Fruit fly (Drosophila melanogaster) whole organism, embryonic: ENCODE measurements around the gene witty.
A peak's percentile ranks its signal among the peaks of the same experiment; 100 is the strongest.

ENCODE experiments used
- B-H1 ChIP-seq: fragments of 200-800 bp; sonication (Bioruptor generic); IDR thresholded peaks from 3 replicates; pipeline ENCODE4 v1.3.6; 2022; ENCODE audit warnings: missing biosample characterization, missing genetic modification characterization
- BtbVII ChIP-seq: fragments of 200-800 bp; sonication (Bioruptor generic); optimal IDR thresholded peaks from 3 replicates; lab custom pipeline; 2017; ENCODE audit warnings: missing biosample characterization, mild to moderate bottlenecking, missing genetic modification characterization
- CG1024 ChIP-seq: fragments of 200-800 bp; sonication (Bioruptor generic); IDR thresholded peaks from 2 replicates; pipeline ENCODE4 v1.3.6; 2022; ENCODE audit warnings: missing biosample characterization, missing genetic modification characterization
- CG10431 ChIP-seq: fragments of 200-800 bp; sonication (Bioruptor generic); optimal IDR thresholded peaks from 3 replicates; lab custom pipeline; 2018; ENCODE audit warnings: missing biosample characterization, mild to moderate bottlenecking, missing genetic modification characterization
- CG10979 ChIP-seq: fragments of 200-800 bp; sonication (Bioruptor generic); optimal IDR thresholded peaks from 2 replicates; lab custom pipeline; 2018; ENCODE audit warnings: missing biosample characterization, mild to moderate bottlenecking, missing genetic modification characterization, moderate library complexity
- CG11398 ChIP-seq: fragments of 200-800 bp; sonication (Bioruptor generic); optimal IDR thresholded peaks from 2 replicates; lab custom pipeline; 2016; ENCODE audit warnings: missing biosample characterization, missing genetic modification characterization
- CG13894 ChIP-seq: fragments of 200-800 bp; sonication (Bioruptor generic); optimal IDR thresholded peaks from 3 replicates; lab custom pipeline; 2018; ENCODE audit warnings: missing biosample characterization, mild to moderate bottlenecking, missing genetic modification characterization, moderate library complexity
- CG14860 ChIP-seq: fragments of 200-800 bp; sonication (Bioruptor generic); IDR thresholded peaks from 3 replicates; pipeline ENCODE4 v1.3.6; 2022; ENCODE audit warnings: missing biosample characterization, missing genetic modification characterization; ENCODE audit not compliant: partially characterized antibody
- CG16863 ChIP-seq: fragments of 200-800 bp; sonication (Bioruptor generic); optimal IDR thresholded peaks from 3 replicates; lab custom pipeline; 2016; ENCODE audit warnings: missing biosample characterization, missing genetic modification characterization
- CG17385 ChIP-seq: fragments of 200-800 bp; sonication (Bioruptor generic); optimal IDR thresholded peaks from 3 replicates; lab custom pipeline; 2018; ENCODE audit warnings: missing biosample characterization, mild to moderate bottlenecking, missing genetic modification characterization
- CG2129 ChIP-seq: fragments of 200-800 bp; sonication (Bioruptor generic); IDR thresholded peaks from 2 replicates; pipeline ENCODE4 v1.3.6; 2022; ENCODE audit warnings: missing biosample characterization, missing genetic modification characterization; ENCODE audit not compliant: partially characterized antibody
- CG30403 ChIP-seq: fragments of 200-800 bp; sonication (Bioruptor generic); optimal IDR thresholded peaks from 3 replicates; lab custom pipeline; 2016; ENCODE audit warnings: missing biosample characterization, missing genetic modification characterization
- CG30431 ChIP-seq: fragments of 200-800 bp; sonication (Bioruptor generic); optimal IDR thresholded peaks from 2 replicates; lab custom pipeline; 2017; ENCODE audit warnings: missing biosample characterization, missing genetic modification characterization
- CG31224 ChIP-seq: fragments of 200-800 bp; sonication (Bioruptor generic); IDR thresholded peaks from 2 replicates; pipeline ENCODE4 v1.3.6; 2022; ENCODE audit warnings: missing biosample characterization, missing genetic modification characterization
- CG33213 ChIP-seq: fragments of 200-800 bp; sonication (Bioruptor generic); optimal IDR thresholded peaks from 3 replicates; lab custom pipeline; 2016; ENCODE audit warnings: missing biosample characterization, missing genetic modification characterization
- CG33557 ChIP-seq: fragments of 200-800 bp; sonication (Bioruptor generic); optimal IDR thresholded peaks from 2 replicates; lab custom pipeline; 2019; ENCODE audit warnings: missing biosample characterization, mild to moderate bottlenecking, missing genetic modification characterization, moderate library complexity
- CG42726 ChIP-seq: fragments of 200-800 bp; sonication (Bioruptor generic); IDR thresholded peaks from 2 replicates; pipeline ENCODE4 v1.3.6; 2022; ENCODE audit warnings: missing biosample characterization, missing genetic modification characterization; ENCODE audit not compliant: partially characterized antibody
- CG6654 ChIP-seq: fragments of 200-800 bp; sonication (Bioruptor generic); optimal IDR thresholded peaks from 2 replicates; lab custom pipeline; 2017; ENCODE audit warnings: missing biosample characterization, mild to moderate bottlenecking, missing genetic modification characterization
- CG6683 ChIP-seq: fragments of 200-800 bp; sonication (Bioruptor generic); optimal IDR thresholded peaks from 2 replicates; lab custom pipeline; 2017; ENCODE audit warnings: missing biosample characterization, mild to moderate bottlenecking, missing genetic modification characterization, missing genetic modification reagents
- CG7786 ChIP-seq: fragments of 200-800 bp; sonication (Bioruptor generic); optimal IDR thresholded peaks from 2 replicates; lab custom pipeline; 2016; ENCODE audit warnings: missing biosample characterization, missing genetic modification characterization
- CG7928 ChIP-seq: fragments of 200-800 bp; sonication (Bioruptor generic); optimal IDR thresholded peaks from 2 replicates; lab custom pipeline; 2017; ENCODE audit warnings: missing biosample characterization, mild to moderate bottlenecking, missing genetic modification characterization
- CG8359 ChIP-seq: fragments of 200-800 bp; sonication (Bioruptor generic); optimal IDR thresholded peaks from 2 replicates; lab custom pipeline; 2017; ENCODE audit warnings: missing biosample characterization, mild to moderate bottlenecking, missing genetic modification characterization, borderline replicate concordance
- CG9215 ChIP-seq: fragments of 200-800 bp; sonication (Bioruptor generic); IDR thresholded peaks from 2 replicates; pipeline ENCODE4 v1.3.6; 2022; ENCODE audit warnings: missing biosample characterization, missing genetic modification characterization
- CrebB ChIP-seq: fragments of 200-800 bp; sonication (Bioruptor generic); optimal IDR thresholded peaks from 3 replicates; lab custom pipeline; 2018; ENCODE audit warnings: missing biosample characterization, mild to moderate bottlenecking, missing genetic modification characterization
- Dref ChIP-seq: fragments of 200-800 bp; sonication (Bioruptor generic); IDR thresholded peaks from 2 replicates; pipeline ENCODE4 v1.3.6; 2022; ENCODE audit warnings: missing biosample characterization, missing genetic modification characterization
- HmgZ ChIP-seq: fragments of 200-800 bp; sonication (Bioruptor generic); optimal IDR thresholded peaks from 2 replicates; lab custom pipeline; 2018; ENCODE audit warnings: missing biosample characterization, mild to moderate bottlenecking, missing genetic modification characterization
- NC2β ChIP-seq: fragments of 200-800 bp; sonication (Bioruptor generic); optimal IDR thresholded peaks from 2 replicates; lab custom pipeline; 2016; ENCODE audit warnings: missing biosample characterization, missing genetic modification characterization
- ase ChIP-seq: fragments of 200-800 bp; sonication (Bioruptor generic); IDR thresholded peaks from 3 replicates; pipeline ENCODE4 v1.3.6; 2022; ENCODE audit warnings: missing biosample characterization, missing genetic modification characterization
- ash1 ChIP-seq: fragments of 200-800 bp; sonication (Bioruptor generic); optimal IDR thresholded peaks from 2 replicates; lab custom pipeline; 2018; ENCODE audit warnings: missing biosample characterization, mild to moderate bottlenecking, missing genetic modification characterization
- danr ChIP-seq: fragments of 200-800 bp; sonication (Bioruptor generic); IDR thresholded peaks from 2 replicates; pipeline ENCODE4 v1.3.6; 2022; ENCODE audit warnings: missing biosample characterization, missing genetic modification characterization
- ems ChIP-seq: fragments of 200-800 bp; sonication (Bioruptor generic); optimal IDR thresholded peaks from 3 replicates; lab custom pipeline; 2016; ENCODE audit warnings: missing biosample characterization, missing genetic modification characterization
- eyg ChIP-seq: fragments of 200-800 bp; sonication (Bioruptor generic); optimal IDR thresholded peaks from 3 replicates; lab custom pipeline; 2016; ENCODE audit warnings: missing biosample characterization, missing genetic modification characterization
- fd3F ChIP-seq: fragments of 200-800 bp; sonication (Bioruptor generic); optimal IDR thresholded peaks from 2 replicates; lab custom pipeline; 2018; ENCODE audit warnings: missing biosample characterization, mild to moderate bottlenecking, missing genetic modification characterization, moderate library complexity
- grn ChIP-seq: fragments of 200-800 bp; sonication (Bioruptor generic); optimal IDR thresholded peaks from 3 replicates; lab custom pipeline; 2017; ENCODE audit warnings: missing biosample characterization, missing genetic modification characterization
- gsb-n ChIP-seq: fragments of 200-800 bp; sonication (Bioruptor generic); optimal IDR thresholded peaks from 3 replicates; lab custom pipeline; 2018; ENCODE audit warnings: missing biosample characterization, mild to moderate bottlenecking, missing genetic modification characterization
- insv ChIP-seq, 2 experiments: fragments of 200-800 bp; sonication (Bioruptor generic); optimal IDR thresholded peaks; 3 replicates each; lab custom pipeline; 2016 to 2018; ENCODE audit warnings: missing biosample characterization in 2 of 2, missing genetic modification characterization in 2 of 2
- inv ChIP-seq: fragments of 200-800 bp; sonication (Bioruptor generic); IDR thresholded peaks from 2 replicates; pipeline ENCODE4 v1.3.6; 2022; ENCODE audit warnings: missing biosample characterization, missing genetic modification characterization; ENCODE audit not compliant: partially characterized antibody
- ken ChIP-seq: fragments of 200-800 bp; sonication (Bioruptor generic); IDR thresholded peaks from 3 replicates; pipeline ENCODE4 v1.3.6; 2022; ENCODE audit warnings: missing biosample characterization, missing genetic modification characterization
- knrl ChIP-seq: fragments of 200-800 bp; sonication (Bioruptor generic); IDR thresholded peaks from 3 replicates; pipeline ENCODE4 v1.3.6; 2022; ENCODE audit warnings: missing biosample characterization, missing genetic modification characterization; ENCODE audit not compliant: partially characterized antibody
- lilli ChIP-seq: fragments of 200-800 bp; sonication (Bioruptor generic); optimal IDR thresholded peaks from 3 replicates; lab custom pipeline; 2016; ENCODE audit warnings: missing biosample characterization, missing genetic modification characterization
- maf-S ChIP-seq: fragments of 200-800 bp; sonication (Bioruptor generic); optimal IDR thresholded peaks from 2 replicates; lab custom pipeline; 2016; ENCODE audit warnings: missing biosample characterization, missing genetic modification characterization
- nmo ChIP-seq: fragments of 200-800 bp; sonication (Bioruptor generic); optimal IDR thresholded peaks from 2 replicates; lab custom pipeline; 2018; ENCODE audit warnings: missing biosample characterization, mild to moderate bottlenecking, missing genetic modification characterization, moderate library complexity
- ranshi ChIP-seq: fragments of 200-800 bp; sonication (Bioruptor generic); IDR thresholded peaks from 2 replicates; pipeline ENCODE4 v1.3.6; 2022; ENCODE audit warnings: missing biosample characterization, missing genetic modification characterization
- slou ChIP-seq: fragments of 200-800 bp; sonication (Bioruptor generic); optimal IDR thresholded peaks from 3 replicates; lab custom pipeline; 2016; ENCODE audit warnings: missing biosample characterization, missing genetic modification characterization
- slp2 ChIP-seq: fragments of 200-800 bp; sonication (Bioruptor generic); optimal IDR thresholded peaks from 2 replicates; lab custom pipeline; 2016; ENCODE audit warnings: missing biosample characterization, missing genetic modification characterization
- so ChIP-seq: fragments of 200-800 bp; sonication (Bioruptor generic); IDR thresholded peaks from 3 replicates; pipeline ENCODE4 v1.3.6; 2022; ENCODE audit warnings: missing biosample characterization, missing genetic modification characterization
- ssp ChIP-seq: fragments of 200-800 bp; sonication (Bioruptor generic); IDR thresholded peaks from 2 replicates; pipeline ENCODE4 v1.3.6; 2022; ENCODE audit warnings: missing biosample characterization, missing genetic modification characterization
- tio ChIP-seq: fragments of 200-800 bp; sonication (Bioruptor generic); optimal IDR thresholded peaks from 2 replicates; lab custom pipeline; 2017; ENCODE audit warnings: missing biosample characterization, missing genetic modification characterization, inconsistent platforms
- trem ChIP-seq: fragments of 200-800 bp; optimal IDR thresholded peaks from 3 replicates; lab custom pipeline; 2019; ENCODE audit warnings: missing biosample characterization, mild to moderate bottlenecking, missing genetic modification characterization, moderate library complexity
- vfl ChIP-seq: fragments of 200-800 bp; sonication (Bioruptor generic); optimal IDR thresholded peaks from 2 replicates; lab custom pipeline; 2016; ENCODE audit warnings: missing biosample characterization, missing genetic modification characterization

Gene witty

dm6 chr2L:8307817-8308551, 30.1 kb upstream of the witty start, which contains the start of the genes Ostgamma and Mettl14 (continued):
- TF ChIP-seq danr (GFP tag; lab: Robert Waterston, UW) (no peak), CG33557 (GFP tag; lab: Kevin White, UChicago) (no peak), CG7928 (GFP tag; lab: Kevin White, UChicago) (no peak), grn (no peak), lilli (peak; percentile 38), nmo (GFP tag; lab: Kevin White, UChicago) (peak; percentile 46), ash1 (no peak), CG31224 (GFP tag; lab: Robert Waterston, UW) (no peak), vfl (GFP tag; lab: Kevin White, UChicago) (no peak), CG2129 (GFP tag; lab: Robert Waterston, UW) (peak; percentile 66), slp2 (GFP tag; lab: Kevin White, UChicago) (no peak), CG10979 (peak; percentile 14), tio (GFP tag; lab: Kevin White, UChicago) (no peak), HmgZ (tag; lab: Kevin White, UChicago) (no peak), CG9215 (no peak), CG8359 (GFP tag; lab: Kevin White, UChicago) (no peak), CG30431 (GFP tag; lab: Kevin White, UChicago) (no peak), CG6654 (no peak), ranshi (GFP tag; lab: Robert Waterston, UW) (no peak), slou (GFP tag; lab: Kevin White, UChicago) (no peak), B-H1 (GFP tag; lab: Robert Waterston, UW) (no peak), CG6683 (GFP tag; lab: Kevin White, UChicago) (no peak), CG42726 (no peak), knrl (GFP tag; lab: Robert Waterston, UW) (peak; percentile 78; the same call in 1 of the 3 replicates), ken (GFP tag; lab: Robert Waterston, UW) (no peak), gsb-n (tag; lab: Kevin White, UChicago) (no peak), CG13894 (tag; lab: Kevin White, UChicago) (no peak), maf-S (no peak), ssp (no peak), BtbVII (no peak), CG10431 (GFP tag; lab: Kevin White, UChicago) (no peak), CG30403 (GFP tag; lab: Kevin White, UChicago) (peak; percentile 44), inv (no peak; the same call in none of the 2 replicates), CG14860 (GFP tag; lab: Robert Waterston, UW) (peak; percentile 66; the same call in 2 of the 3 replicates), CG7786 (GFP tag; lab: Kevin White, UChicago) (no peak), CG1024 (no peak), CG17385 (peak; percentile 18), CrebB (tag; lab: Kevin White, UChicago) (no peak), Dref (GFP tag; lab: Robert Waterston, UW) (peak; percentile 62), insv (GFP tag; optimal IDR thresholded peaks at IDR 0.05; lab: Kevin White, UChicago) (no peak), trem (tag; lab: Kevin White, UChicago) (peak; percentile 36), eyg (GFP tag; lab: Kevin White, UChicago) (no peak), NC2β (GFP tag; lab: Kevin White, UChicago) (no peak), CG16863 (no peak), CG33213 (GFP tag; lab: Kevin White, UChicago) (no peak), ase (no peak), so (no peak), fd3F (no peak), ems (no peak), CG11398 (GFP tag; lab: Kevin White, UChicago) (no peak)
